Worm (Caenorhabditis elegans) whole organism, midembryonic: ENCODE measurements around the gene pho-11.

Experiments used
- T22C8.4 ChIP-seq: fragments of 200-800 bp; sonication (Bioruptor generic); IDR thresholded peaks from 2 replicates; pipeline ENCODE4 v1.3.6; 2022; ENCODE audit warnings: missing genetic modification characterization, missing compliant biosample characterization
- cog-1 ChIP-seq: sonication (generic microtip); optimal IDR thresholded peaks from 2 replicates; lab custom pipeline; 2016; ENCODE audit warnings: missing genetic modification characterization, missing compliant biosample characterization
- flt-1 ChIP-seq: fragments of 200-800 bp; sonication (Bioruptor generic); IDR thresholded peaks from 2 replicates; pipeline ENCODE4 v1.3.6; 2022; ENCODE audit warnings: missing genetic modification characterization, missing compliant biosample characterization
- klf-2 ChIP-seq: fragments of 200-800 bp; sonication (Bioruptor generic); conservative IDR thresholded peaks from 2 replicates; pipeline ENCODE4 v1.3.6; 2022; ENCODE audit warnings: missing genetic modification reagents, missing genetic modification characterization, missing compliant biosample characterization
- med-1 ChIP-seq: sonication (generic microtip); optimal IDR thresholded peaks from 2 replicates; lab custom pipeline; 2017; ENCODE audit warnings: missing genetic modification characterization, mild to moderate bottlenecking, missing compliant biosample characterization, antibody characterized with exemption, missing genetic modification reagents; ENCODE audit not compliant: insufficient read depth
- ref-1 ChIP-seq: fragments of 200-800 bp; sonication (Bioruptor generic); conservative IDR thresholded peaks from 2 replicates; pipeline ENCODE4 v1.3.6; 2022; ENCODE audit warnings: missing genetic modification reagents, missing genetic modification characterization, missing compliant biosample characterization
- tab-1 ChIP-seq: fragments of 200-800 bp; sonication (Bioruptor generic); IDR thresholded peaks from 2 replicates; pipeline ENCODE4 v1.3.6; 2022; ENCODE audit warnings: missing genetic modification characterization, missing compliant biosample characterization
- ztf-23 ChIP-seq: fragments of 200-800 bp; sonication (Bioruptor generic); IDR thresholded peaks from 2 replicates; pipeline ENCODE4 v1.3.6; 2022; ENCODE audit warnings: missing genetic modification reagents, missing genetic modification characterization, missing compliant biosample characterization
- ztf-29 ChIP-seq: fragments of 200-800 bp; sonication (Bioruptor generic); IDR thresholded peaks from 2 replicates; pipeline ENCODE4 v1.3.6; 2022; ENCODE audit warnings: missing genetic modification reagents, missing genetic modification characterization, missing compliant biosample characterization

DNA sequence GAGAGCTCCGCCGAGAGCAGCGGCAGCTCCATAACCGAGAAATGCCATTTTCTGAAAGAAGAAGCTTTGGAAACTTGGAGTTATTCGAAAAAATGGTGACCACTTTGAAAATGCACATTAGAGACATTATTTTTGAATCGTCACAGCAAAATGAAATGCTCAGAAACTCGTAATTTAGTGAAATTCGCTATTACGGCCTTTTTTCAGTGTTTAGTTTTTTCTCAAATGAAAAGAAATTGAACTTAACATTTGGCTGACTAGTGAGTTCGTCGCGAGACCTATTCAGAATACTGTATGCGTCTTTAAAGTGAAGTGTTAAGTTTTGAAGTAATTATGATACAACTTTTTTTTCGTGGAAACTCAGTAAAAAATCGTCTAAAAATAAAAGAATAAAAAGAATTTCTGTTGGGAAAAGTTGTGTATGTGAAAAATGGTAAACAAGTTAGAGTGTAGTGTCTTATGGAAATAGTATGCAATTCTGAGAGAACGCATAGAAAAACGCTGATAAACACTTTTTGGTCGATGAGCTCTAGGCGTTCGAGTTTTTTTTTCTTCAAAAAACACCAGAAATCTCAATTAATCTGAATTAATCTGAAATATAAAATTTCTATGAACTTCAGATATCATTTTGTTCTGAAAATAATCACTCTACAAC lies 38.9 kb downstream of the pho-11 start, which contains the start of gene R53.5:
- TF ChIP-seq med-1 (GFP tag; lab: Kevin White, UChicago) (no peak), tab-1 (GFP tag; lab: Robert Waterston, UW) (no peak), klf-2 (no peak), ref-1 (GFP tag; lab: Robert Waterston, UW) (no peak), cog-1 (no peak), ztf-29 (GFP tag; lab: Robert Waterston, UW) (no peak), ztf-23 (no peak), T22C8.4 (no peak), flt-1 (GFP tag; lab: Robert Waterston, UW) (no peak)
